Fruit fly (Drosophila melanogaster) whole organism, embryonic: ENCODE data around the gene IscU.
A peak's percentile ranks its signal among the peaks of the same experiment; 100 is the strongest.

Source experiments
- Bdp1 ChIP-seq: fragments of 200-800 bp; sonication (Bioruptor generic); optimal IDR thresholded peaks from 3 replicates; lab custom pipeline; 2016; ENCODE audit warnings: missing biosample characterization, missing genetic modification characterization
- Bteb2 ChIP-seq: fragments of 200-800 bp; sonication (Bioruptor generic); optimal IDR thresholded peaks from 2 replicates; lab custom pipeline; 2016; ENCODE audit warnings: missing biosample characterization, missing genetic modification characterization
- CG10979 ChIP-seq: fragments of 200-800 bp; sonication (Bioruptor generic); optimal IDR thresholded peaks from 2 replicates; lab custom pipeline; 2018; ENCODE audit warnings: missing biosample characterization, mild to moderate bottlenecking, missing genetic modification characterization, moderate library complexity
- CG13287 ChIP-seq: fragments of 200-800 bp; sonication (Bioruptor generic); IDR thresholded peaks from 2 replicates; pipeline ENCODE4 v1.3.6; 2022; ENCODE audit warnings: missing biosample characterization, missing genetic modification characterization; ENCODE audit not compliant: partially characterized antibody
- CG1529 ChIP-seq: fragments of 200-800 bp; sonication (Bioruptor generic); optimal IDR thresholded peaks from 3 replicates; lab custom pipeline; 2018; ENCODE audit warnings: missing biosample characterization, missing genetic modification characterization
- CG16813 ChIP-seq: fragments of 200-800 bp; sonication (Bioruptor generic); IDR thresholded peaks from 3 replicates; pipeline ENCODE4 v1.3.6; 2022; ENCODE audit warnings: missing biosample characterization, missing genetic modification characterization; ENCODE audit not compliant: partially characterized antibody
- CG33213 ChIP-seq: fragments of 200-800 bp; sonication (Bioruptor generic); optimal IDR thresholded peaks from 3 replicates; lab custom pipeline; 2016; ENCODE audit warnings: missing biosample characterization, missing genetic modification characterization
- CG3847 ChIP-seq: fragments of 200-800 bp; sonication (Bioruptor generic); IDR thresholded peaks from 2 replicates; pipeline ENCODE4 v1.3.6; 2022; ENCODE audit warnings: missing biosample characterization, missing genetic modification characterization
- CG3995 ChIP-seq: fragments of 200-800 bp; sonication (Bioruptor generic); optimal IDR thresholded peaks from 3 replicates; lab custom pipeline; 2016; ENCODE audit warnings: missing biosample characterization, missing genetic modification characterization
- CG43689 ChIP-seq: fragments of 200-800 bp; sonication (Bioruptor generic); IDR thresholded peaks from 2 replicates; pipeline ENCODE4 v1.3.6; 2022; ENCODE audit warnings: missing biosample characterization, missing genetic modification characterization
- CG4404 ChIP-seq: fragments of 200-800 bp; sonication (Bioruptor generic); IDR thresholded peaks from 2 replicates; pipeline ENCODE4 v1.3.6; 2022; ENCODE audit warnings: missing biosample characterization, missing genetic modification characterization
- CG6254 ChIP-seq: fragments of 200-800 bp; sonication (Bioruptor generic); optimal IDR thresholded peaks from 3 replicates; lab custom pipeline; 2017; ENCODE audit warnings: mild to moderate bottlenecking, missing biosample characterization, missing genetic modification reagents, missing genetic modification characterization
- CG7556 ChIP-seq: fragments of 200-800 bp; sonication (Bioruptor generic); optimal IDR thresholded peaks from 2 replicates; lab custom pipeline; 2017; ENCODE audit warnings: missing biosample characterization, mild to moderate bottlenecking, missing genetic modification characterization
- CG8944 ChIP-seq: fragments of 200-800 bp; sonication (Bioruptor generic); optimal IDR thresholded peaks from 3 replicates; lab custom pipeline; 2016; ENCODE audit warnings: missing biosample characterization, missing genetic modification characterization
- CG9609 ChIP-seq: fragments of 200-800 bp; sonication (Bioruptor generic); optimal IDR thresholded peaks from 3 replicates; lab custom pipeline; 2016; ENCODE audit warnings: missing biosample characterization, missing genetic modification characterization
- CrebB ChIP-seq: fragments of 200-800 bp; sonication (Bioruptor generic); optimal IDR thresholded peaks from 3 replicates; lab custom pipeline; 2018; ENCODE audit warnings: missing biosample characterization, mild to moderate bottlenecking, missing genetic modification characterization
- ERR ChIP-seq: fragments of 200-800 bp; sonication (Bioruptor generic); optimal IDR thresholded peaks from 2 replicates; lab custom pipeline; 2016; ENCODE audit warnings: missing biosample characterization, missing genetic modification characterization
- Ets65A ChIP-seq: fragments of 200-800 bp; sonication (Bioruptor generic); peaks from one replicate; lab custom pipeline; 2016; ENCODE audit warnings: missing biosample characterization, missing genetic modification characterization
- HmgZ ChIP-seq: fragments of 200-800 bp; sonication (Bioruptor generic); optimal IDR thresholded peaks from 2 replicates; lab custom pipeline; 2018; ENCODE audit warnings: missing biosample characterization, mild to moderate bottlenecking, missing genetic modification characterization
- Myb ChIP-seq: fragments of 200-800 bp; sonication (Bioruptor generic); optimal IDR thresholded peaks from 2 replicates; lab custom pipeline; 2016; ENCODE audit warnings: missing biosample characterization, missing genetic modification characterization
- Oaz ChIP-seq: fragments of 200-800 bp; sonication (Bioruptor generic); IDR thresholded peaks from 2 replicates; pipeline ENCODE4 v1.3.6; 2022; ENCODE audit warnings: missing biosample characterization, missing genetic modification characterization
- Xbp1 ChIP-seq: fragments of 200-800 bp; sonication (Bioruptor generic); optimal IDR thresholded peaks from 3 replicates; lab custom pipeline; 2016; ENCODE audit warnings: missing biosample characterization, mild to moderate bottlenecking, missing genetic modification characterization
- amos ChIP-seq: fragments of 200-800 bp; sonication (Bioruptor generic); IDR thresholded peaks from 2 replicates; pipeline ENCODE4 v1.3.6; 2022; ENCODE audit warnings: missing biosample characterization, missing genetic modification characterization; ENCODE audit not compliant: partially characterized antibody
- bab2 ChIP-seq: fragments of 200-800 bp; sonication (Bioruptor generic); optimal IDR thresholded peaks from 2 replicates; lab custom pipeline; 2016; ENCODE audit warnings: missing biosample characterization, missing genetic modification characterization
- bigmax ChIP-seq: fragments of 200-800 bp; sonication (Bioruptor generic); optimal IDR thresholded peaks from 2 replicates; lab custom pipeline; 2018; ENCODE audit warnings: missing biosample characterization, mild to moderate bottlenecking, missing genetic modification characterization
- bowl ChIP-seq: fragments of 200-800 bp; sonication (Bioruptor generic); IDR thresholded peaks from 2 replicates; pipeline ENCODE4 v1.3.6; 2022; ENCODE audit warnings: missing biosample characterization, missing genetic modification characterization
- chif ChIP-seq, 2 experiments: fragments of 200-800 bp; sonication (Bioruptor generic); optimal IDR thresholded peaks; 3 replicates each; lab custom pipeline; 2016; ENCODE audit warnings: missing biosample characterization in 2 of 2, missing genetic modification characterization in 2 of 2
- chinmo ChIP-seq: fragments of 200-800 bp; sonication (Bioruptor generic); IDR thresholded peaks from 4 replicates; pipeline ENCODE4 v1.3.6; 2022; ENCODE audit warnings: missing biosample characterization, missing genetic modification characterization; ENCODE audit not compliant: partially characterized antibody
- chn ChIP-seq: fragments of 200-800 bp; sonication (Bioruptor generic); optimal IDR thresholded peaks from 2 replicates; lab custom pipeline; 2016; ENCODE audit warnings: missing biosample characterization, missing genetic modification characterization
- dm ChIP-seq: fragments of 200-800 bp; sonication (Bioruptor generic); optimal IDR thresholded peaks from 3 replicates; lab custom pipeline; 2016; ENCODE audit warnings: missing biosample characterization, missing genetic modification characterization
- emc ChIP-seq: fragments of 200-800 bp; sonication (Bioruptor generic); optimal IDR thresholded peaks from 2 replicates; lab custom pipeline; 2016; ENCODE audit warnings: missing biosample characterization, missing genetic modification characterization
- esg ChIP-seq: fragments of 200-800 bp; sonication (Bioruptor generic); conservative IDR thresholded peaks from 2 replicates; pipeline ENCODE4 v1.3.6; 2022; ENCODE audit warnings: missing biosample characterization, missing genetic modification characterization
- grn ChIP-seq: fragments of 200-800 bp; sonication (Bioruptor generic); optimal IDR thresholded peaks from 3 replicates; lab custom pipeline; 2017; ENCODE audit warnings: missing biosample characterization, missing genetic modification characterization
- hbn ChIP-seq: fragments of 200-800 bp; sonication (Bioruptor generic); IDR thresholded peaks from 2 replicates; pipeline ENCODE4 v1.3.6; 2022; ENCODE audit warnings: missing biosample characterization, missing genetic modification characterization; ENCODE audit not compliant: partially characterized antibody
- lbe ChIP-seq: fragments of 200-800 bp; sonication (Bioruptor generic); optimal IDR thresholded peaks from 2 replicates; lab custom pipeline; 2016; ENCODE audit warnings: missing biosample characterization, mild to moderate bottlenecking, missing genetic modification characterization
- lmd ChIP-seq: fragments of 200-800 bp; sonication (Bioruptor generic); IDR thresholded peaks from 2 replicates; pipeline ENCODE4 v1.3.6; 2022; ENCODE audit warnings: missing biosample characterization, missing genetic modification characterization
- nau ChIP-seq: fragments of 200-800 bp; sonication (Bioruptor generic); optimal IDR thresholded peaks from 3 replicates; lab custom pipeline; 2017; ENCODE audit warnings: missing biosample characterization, mild to moderate bottlenecking, missing genetic modification characterization, missing genetic modification reagents
- nom ChIP-seq: fragments of 200-800 bp; sonication (Bioruptor generic); optimal IDR thresholded peaks from 2 replicates; lab custom pipeline; 2017; ENCODE audit warnings: missing biosample characterization, missing genetic modification characterization, mild to moderate bottlenecking, moderate library complexity, missing genetic modification reagents
- pfk ChIP-seq: fragments of 200-800 bp; sonication (Bioruptor generic); optimal IDR thresholded peaks from 2 replicates; lab custom pipeline; 2018; ENCODE audit warnings: missing biosample characterization, mild to moderate bottlenecking, missing genetic modification characterization, moderate library complexity
- pnt ChIP-seq: fragments of 200-800 bp; sonication (Bioruptor generic); optimal IDR thresholded peaks from 3 replicates; lab custom pipeline; 2016; ENCODE audit warnings: missing biosample characterization, missing genetic modification characterization
- pzg ChIP-seq: fragments of 200-800 bp; sonication (Bioruptor generic); optimal IDR thresholded peaks from 3 replicates; lab custom pipeline; 2018; ENCODE audit warnings: missing biosample characterization, mild to moderate bottlenecking, missing genetic modification characterization, moderate library complexity
- sd ChIP-seq: fragments of 200-800 bp; sonication (Bioruptor generic); optimal IDR thresholded peaks from 3 replicates; lab custom pipeline; 2018; ENCODE audit warnings: missing biosample characterization, mild to moderate bottlenecking, missing genetic modification characterization, moderate library complexity
- sens ChIP-seq: fragments of 200-800 bp; sonication (Bioruptor generic); peaks from one replicate; lab custom pipeline; 2016; ENCODE audit warnings: missing biosample characterization, missing genetic modification characterization
- sens-2 ChIP-seq: fragments of 200-800 bp; sonication (Bioruptor generic); IDR thresholded peaks from 2 replicates; pipeline ENCODE4 v1.3.6; 2022; ENCODE audit warnings: missing biosample characterization, missing genetic modification characterization
- sna ChIP-seq: fragments of 200-800 bp; sonication (Bioruptor generic); IDR thresholded peaks from 2 replicates; pipeline ENCODE4 v1.3.6; 2022; ENCODE audit warnings: missing biosample characterization, missing genetic modification characterization; ENCODE audit not compliant: partially characterized antibody
- so ChIP-seq: fragments of 200-800 bp; sonication (Bioruptor generic); IDR thresholded peaks from 3 replicates; pipeline ENCODE4 v1.3.6; 2022; ENCODE audit warnings: missing biosample characterization, missing genetic modification characterization
- sr ChIP-seq: fragments of 200-800 bp; sonication (Bioruptor generic); IDR thresholded peaks from 3 replicates; pipeline ENCODE4 v1.3.6; 2022; ENCODE audit warnings: missing biosample characterization, missing genetic modification characterization
- trh ChIP-seq: fragments of 200-800 bp; sonication (Bioruptor generic); optimal IDR thresholded peaks from 2 replicates; lab custom pipeline; 2016; ENCODE audit warnings: missing biosample characterization, missing genetic modification characterization
- vvl ChIP-seq: fragments of 200-800 bp; sonication (Bioruptor generic); IDR thresholded peaks from 2 replicates; pipeline ENCODE4 v1.3.6; 2022; ENCODE audit warnings: missing biosample characterization, missing genetic modification characterization

The IscU gene

DNA sequence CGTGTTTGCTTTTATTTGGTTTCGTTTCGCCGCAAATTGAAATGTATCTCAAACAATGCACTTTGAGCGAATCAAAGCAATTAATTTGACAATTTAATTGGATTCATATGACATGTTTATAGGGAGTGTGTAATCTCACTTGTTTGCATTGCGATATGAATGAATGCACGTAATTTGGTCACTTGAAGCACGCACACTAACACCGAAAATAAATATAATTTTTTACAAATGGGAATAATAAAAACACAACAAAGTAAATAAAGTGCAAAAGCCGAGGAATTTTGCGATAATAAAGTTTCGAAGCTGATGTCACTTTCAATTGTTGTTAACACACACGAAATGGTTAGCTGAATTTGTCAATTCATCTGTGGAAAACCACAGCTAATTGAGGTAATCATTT, 21.0 kb upstream of the IscU start:
- TF ChIP-seq CG13287 (no peak), chif (GFP tag; optimal IDR thresholded peaks at IDR 0.05; lab: Kevin White, UChicago) (no peak), Bteb2 (GFP tag; lab: Kevin White, UChicago) (no peak), sna (no peak), CrebB (no peak), nau (GFP tag; lab: Kevin White, UChicago) (no peak), Xbp1 (no peak), pfk (GFP tag; lab: Kevin White, UChicago) (no peak), chinmo (GFP tag; lab: Robert Waterston, UW) (0 out of 4 replicates have a peak, but pooled peaks have one; percentile 5), CG9609 (no peak), pzg (GFP tag; lab: Kevin White, UChicago) (no peak), CG16813 (GFP tag; lab: Robert Waterston, UW) (no peak), CG43689 (GFP tag; lab: Robert Waterston, UW) (no peak), Oaz (GFP tag; lab: Robert Waterston, UW) (no peak), pnt (GFP tag; lab: Kevin White, UChicago) (no peak), lbe (GFP tag; lab: Kevin White, UChicago) (peak; percentile 34)
- TF ChIP-seq, all 482 proteins: peak for 2

DNA sequence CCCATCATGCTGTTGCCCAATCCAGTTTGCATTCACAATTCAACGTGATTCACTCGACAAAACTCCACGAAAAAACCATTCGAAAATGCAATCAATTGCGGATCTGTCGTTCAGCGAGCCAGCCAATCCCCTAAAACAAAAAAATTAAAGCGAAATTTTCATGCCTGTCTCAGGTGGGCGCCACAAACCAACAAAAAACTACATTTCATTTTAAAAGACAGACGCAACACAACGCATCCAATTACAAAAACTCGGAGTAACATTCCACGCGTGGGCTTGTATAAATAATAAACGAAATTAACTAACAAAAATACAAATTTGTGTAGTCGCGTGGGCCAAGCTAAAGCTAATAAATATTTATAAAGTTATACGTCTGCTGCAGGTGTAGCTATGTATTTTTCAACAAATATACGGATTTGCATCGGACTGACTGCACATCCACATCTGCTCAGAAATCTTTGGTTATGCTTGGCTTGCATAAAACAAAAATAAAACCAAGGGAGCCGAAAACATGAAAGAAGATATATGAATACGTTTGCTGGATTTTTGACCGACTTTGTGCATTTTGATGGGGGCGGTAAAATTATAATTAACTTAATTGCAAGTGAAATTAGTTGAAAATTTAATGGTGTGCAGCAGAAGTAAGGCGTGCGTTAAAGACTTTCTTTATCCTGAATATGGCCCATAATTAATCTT, 20.1 kb upstream of the IscU start:
- TF ChIP-seq CG1529 (GFP tag; lab: Kevin White, UChicago) (peak; percentile 16), chn (GFP tag; lab: Kevin White, UChicago) (no peak), vvl (GFP tag; lab: Robert Waterston, UW) (peak; percentile 50; the same call in 1 of the 2 replicates), trh (GFP tag; lab: Kevin White, UChicago) (no peak), sens (peak; percentile 74), Ets65A (GFP tag; lab: Kevin White, UChicago) (peak; percentile 71), sd (tag; lab: Kevin White, UChicago) (peak; percentile 87), sr (GFP tag; lab: Robert Waterston, UW) (peak; percentile 52; the same call in 1 of the 3 replicates)

DNA sequence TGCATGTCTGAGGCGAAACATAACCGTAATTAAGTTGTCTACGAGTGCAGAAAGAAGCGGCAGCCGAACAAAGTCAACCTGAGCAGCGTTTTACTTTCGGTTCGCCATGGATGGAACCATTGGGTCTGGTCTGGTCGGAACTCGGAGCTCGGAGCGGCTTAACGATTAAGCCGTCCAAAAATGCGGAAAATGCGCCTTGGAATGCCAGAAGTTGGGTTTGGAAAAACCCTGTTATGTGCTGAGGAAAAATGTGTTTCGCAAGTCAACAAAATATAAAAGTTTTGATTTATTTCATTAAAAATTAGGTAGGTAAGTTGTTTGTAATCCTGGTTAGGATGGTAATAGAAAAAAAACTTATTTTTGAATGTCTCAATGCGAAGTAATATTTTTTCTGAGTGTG, 17.6 kb upstream of the IscU start:
- no peak for TF ChIP-seq emc (GFP tag; lab: Kevin White, UChicago)
- no peak for TF ChIP-seq Myb (GFP tag; lab: Kevin White, UChicago)
- TF ChIP-seq CG33213 (GFP tag; lab: Kevin White, UChicago): no peak
- TF ChIP-seq CG8944 (GFP tag; lab: Kevin White, UChicago): no peak
- no peak for TF ChIP-seq CG7556
- TF ChIP-seq dm (GFP tag; lab: Kevin White, UChicago): no peak
- TF ChIP-seq bab2 (GFP tag; lab: Kevin White, UChicago): no peak
- no peak for TF ChIP-seq so
- TF ChIP-seq CG3995 (GFP tag; lab: Kevin White, UChicago): no peak
- no peak for TF ChIP-seq amos (GFP tag; lab: Robert Waterston, UW)
- peak; percentile 24 for TF ChIP-seq CG10979 (tag; lab: Kevin White, UChicago)
- no peak for TF ChIP-seq CG3847 (GFP tag; lab: Robert Waterston, UW)
- TF ChIP-seq hbn (GFP tag; lab: Robert Waterston, UW): no peak
- no peak for TF ChIP-seq nom (GFP tag; lab: Kevin White, UChicago)
- no peak for TF ChIP-seq esg
- TF ChIP-seq grn (GFP tag; lab: Kevin White, UChicago): no peak
- TF ChIP-seq lmd (GFP tag; lab: Robert Waterston, UW): no peak
- no peak for TF ChIP-seq sens-2 (GFP tag; lab: Robert Waterston, UW)
- no peak for TF ChIP-seq bigmax
- no peak for TF ChIP-seq Bdp1 (GFP tag; lab: Kevin White, UChicago)
- TF ChIP-seq ERR (GFP tag; lab: Kevin White, UChicago): no peak
- no peak for TF ChIP-seq CG4404
- no peak for TF ChIP-seq HmgZ (tag; lab: Kevin White, UChicago)
- no peak for TF ChIP-seq bowl (GFP tag; lab: Robert Waterston, UW)
- TF ChIP-seq CG6254 (GFP tag; lab: Kevin White, UChicago): no peak
